Worm (Caenorhabditis elegans) whole organism, late embryonic: ENCODE data around the gene C01G10.4.

Experiments
- C08G9.2 ChIP-seq: sonication (generic microtip); optimal IDR thresholded peaks from 2 replicates; lab custom pipeline; 2016; ENCODE audit warnings: mild to moderate bottlenecking, missing genetic modification characterization, moderate library complexity, missing compliant biosample characterization
- K09A11.1 ChIP-seq: sonication (generic microtip); optimal IDR thresholded peaks from 2 replicates; lab custom pipeline; 2017; ENCODE audit warnings: antibody characterized with exemption, mild to moderate bottlenecking, missing genetic modification characterization, missing compliant biosample characterization; ENCODE audit not compliant: insufficient read depth
- ceh-14 ChIP-seq: sonication (generic microtip); optimal IDR thresholded peaks from 2 replicates; lab custom pipeline; 2016; ENCODE audit warnings: missing genotype, missing genetic modification characterization, missing compliant biosample characterization
- ceh-18 ChIP-seq: sonication (generic microtip); optimal IDR thresholded peaks from 2 replicates; lab custom pipeline; 2016; ENCODE audit warnings: missing genetic modification characterization, missing compliant biosample characterization
- ceh-19 ChIP-seq: fragments of 200-800 bp; sonication (Bioruptor generic); optimal IDR thresholded peaks from 2 replicates; lab custom pipeline; 2018; ENCODE audit warnings: mild to moderate bottlenecking, missing genetic modification characterization, missing compliant biosample characterization
- ceh-2 ChIP-seq: sonication (generic microtip); optimal IDR thresholded peaks from 2 replicates; lab custom pipeline; 2016; ENCODE audit warnings: missing genotype, missing genetic modification characterization, missing compliant biosample characterization
- ceh-22 ChIP-seq: sonication (generic microtip); optimal IDR thresholded peaks from 2 replicates; lab custom pipeline; 2017; ENCODE audit warnings: missing biosample characterization, missing genetic modification characterization
- ceh-30 ChIP-seq: fragments of 150-350 bp; optimal IDR thresholded peaks from 2 replicates; lab custom pipeline; 2014; ENCODE audit warnings: missing biosample characterization, missing genetic modification characterization
- ceh-31 ChIP-seq: sonication (generic microtip); optimal IDR thresholded peaks from 2 replicates; lab custom pipeline; 2016; ENCODE audit warnings: missing genetic modification characterization, missing compliant biosample characterization
- ceh-34 ChIP-seq: sonication (generic microtip); optimal IDR thresholded peaks from 2 replicates; lab custom pipeline; 2016; ENCODE audit warnings: mild to moderate bottlenecking, missing genetic modification characterization, missing compliant biosample characterization
- ceh-48 ChIP-seq: sonication (generic microtip); optimal IDR thresholded peaks from 2 replicates; lab custom pipeline; 2016; ENCODE audit warnings: missing genetic modification characterization, inconsistent platforms, missing compliant biosample characterization
- che-1 ChIP-seq: sonication (generic microtip); optimal IDR thresholded peaks from 2 replicates; lab custom pipeline; 2016; ENCODE audit warnings: mild to moderate bottlenecking, missing genetic modification characterization, missing compliant biosample characterization
- dve-1 ChIP-seq: sonication (generic microtip); optimal IDR thresholded peaks from 2 replicates; lab custom pipeline; 2017; ENCODE audit warnings: antibody characterized with exemption, mild to moderate bottlenecking, missing genetic modification characterization, missing compliant biosample characterization
- elt-2 ChIP-seq: sonication (generic microtip); optimal IDR thresholded peaks from 2 replicates; lab custom pipeline; 2016; ENCODE audit warnings: missing genetic modification reagents, missing genetic modification characterization, missing compliant biosample characterization
- elt-4 ChIP-seq: sonication (generic microtip); optimal IDR thresholded peaks from 2 replicates; lab custom pipeline; 2016; ENCODE audit warnings: missing genetic modification characterization, missing compliant biosample characterization
- ets-4 ChIP-seq: sonication (generic microtip); optimal IDR thresholded peaks from 2 replicates; lab custom pipeline; 2016; ENCODE audit warnings: missing genetic modification characterization, missing compliant biosample characterization
- fax-1 ChIP-seq: sonication (generic microtip); optimal IDR thresholded peaks from 2 replicates; lab custom pipeline; 2016; ENCODE audit warnings: missing genotype, missing genetic modification characterization, missing compliant biosample characterization
- fkh-10 ChIP-seq: fragments of 150-350 bp; optimal IDR thresholded peaks from 2 replicates; lab custom pipeline; 2014; ENCODE audit warnings: missing biosample characterization, missing genetic modification reagents, missing genetic modification characterization
- gmeb-2 ChIP-seq: sonication (generic microtip); optimal IDR thresholded peaks from 2 replicates; lab custom pipeline; 2016; ENCODE audit warnings: missing genetic modification characterization, inconsistent platforms, missing compliant biosample characterization
- hlh-13 ChIP-seq: fragments of 200-800 bp; sonication (Bioruptor generic); optimal IDR thresholded peaks from 2 replicates; lab custom pipeline; 2018; ENCODE audit warnings: mild to moderate bottlenecking, missing genetic modification characterization, missing compliant biosample characterization
- hlh-8 ChIP-seq: sonication (generic microtip); optimal IDR thresholded peaks from 2 replicates; lab custom pipeline; 2016; ENCODE audit warnings: missing genotype, missing genetic modification characterization, missing compliant biosample characterization
- lin-11 ChIP-seq: fragments of 200-800 bp; sonication (Bioruptor generic); optimal IDR thresholded peaks from 2 replicates; lab custom pipeline; 2018; ENCODE audit warnings: mild to moderate bottlenecking, missing genetic modification characterization, missing compliant biosample characterization
- nfya-1 ChIP-seq: sonication (generic microtip); optimal IDR thresholded peaks from 2 replicates; lab custom pipeline; 2017; ENCODE audit warnings: missing genetic modification characterization, mild to moderate bottlenecking, missing compliant biosample characterization, antibody characterized with exemption, moderate library complexity
- nhr-232 ChIP-seq: sonication (generic microtip); optimal IDR thresholded peaks from 2 replicates; lab custom pipeline; 2016; ENCODE audit warnings: missing genetic modification characterization, missing compliant biosample characterization
- pax-1 ChIP-seq: fragments of 150-350 bp; optimal IDR thresholded peaks from 2 replicates; lab custom pipeline; 2014; ENCODE audit warnings: missing biosample characterization, missing genetic modification characterization
- pha-4 ChIP-seq: fragments of 150-350 bp; optimal IDR thresholded peaks from 2 replicates; lab custom pipeline; 2018; ENCODE audit warnings: missing biosample characterization, missing genetic modification reagents, missing genetic modification characterization
- pqm-1 ChIP-seq: sonication (generic microtip); optimal IDR thresholded peaks from 2 replicates; lab custom pipeline; 2016; ENCODE audit warnings: missing genetic modification characterization, missing compliant biosample characterization
- ref-2 ChIP-seq: sonication (generic microtip); optimal IDR thresholded peaks from 2 replicates; lab custom pipeline; 2016; ENCODE audit warnings: missing genetic modification characterization, missing compliant biosample characterization
- rnt-1 ChIP-seq: sonication (generic microtip); optimal IDR thresholded peaks from 2 replicates; lab custom pipeline; 2016; ENCODE audit warnings: missing genetic modification characterization, missing compliant biosample characterization
- sdc-2 ChIP-seq: sonication (generic microtip); optimal IDR thresholded peaks from 2 replicates; lab custom pipeline; 2016; ENCODE audit warnings: missing genotype, missing genetic modification characterization, missing compliant biosample characterization
- sox-2 ChIP-seq: fragments of 200-800 bp; sonication (Bioruptor generic); IDR thresholded peaks from 2 replicates; pipeline ENCODE4 v1.3.6; 2022; ENCODE audit warnings: missing genetic modification reagents, missing genetic modification characterization, missing compliant biosample characterization
- sox-4 ChIP-seq: sonication (generic microtip); optimal IDR thresholded peaks from 2 replicates; lab custom pipeline; 2017; ENCODE audit warnings: mild to moderate bottlenecking, missing genetic modification characterization, inconsistent platforms, missing compliant biosample characterization
- syd-9 ChIP-seq: sonication (generic microtip); optimal IDR thresholded peaks from 2 replicates; lab custom pipeline; 2016; ENCODE audit warnings: mild to moderate bottlenecking, missing genetic modification characterization, moderate library complexity, missing compliant biosample characterization
- tbx-2 ChIP-seq: sonication (generic microtip); optimal IDR thresholded peaks from 2 replicates; lab custom pipeline; 2016; ENCODE audit warnings: missing genetic modification characterization, missing compliant biosample characterization
- unc-3 ChIP-seq, 2 experiments: fragments of 200-800 bp in 1 of 2; sonication (Bioruptor generic) in 1 of 2; sonication (generic microtip) in 1 of 2; conservative IDR thresholded peaks in 1 of 2; optimal IDR thresholded peaks in 1 of 2; 2 replicates each; pipeline versions ENCODE4 v1.3.6 to Lab custom; 2016 to 2022; ENCODE audit warnings: missing compliant biosample characterization in 2 of 2, missing genetic modification characterization in 2 of 2, missing genetic modification reagents in 1 of 2
- unc-42 ChIP-seq: sonication (generic microtip); optimal IDR thresholded peaks from 2 replicates; lab custom pipeline; 2016; ENCODE audit warnings: missing genotype, missing genetic modification characterization, missing compliant biosample characterization
- unc-55 ChIP-seq: sonication (generic microtip); optimal IDR thresholded peaks from 2 replicates; lab custom pipeline; 2017; ENCODE audit warnings: missing biosample characterization, missing genetic modification reagents, missing genetic modification characterization
- unc-86 ChIP-seq: sonication (generic microtip); optimal IDR thresholded peaks from 2 replicates; lab custom pipeline; 2016; ENCODE audit warnings: missing genetic modification characterization, missing compliant biosample characterization
- zip-5 ChIP-seq: sonication (generic microtip); optimal IDR thresholded peaks from 2 replicates; lab custom pipeline; 2016; ENCODE audit warnings: missing genetic modification characterization, missing compliant biosample characterization
- ztf-16 ChIP-seq: sonication (generic microtip); optimal IDR thresholded peaks from 2 replicates; lab custom pipeline; 2017; ENCODE audit warnings: missing genetic modification characterization, missing compliant biosample characterization

Gene C01G10.4

DNA sequence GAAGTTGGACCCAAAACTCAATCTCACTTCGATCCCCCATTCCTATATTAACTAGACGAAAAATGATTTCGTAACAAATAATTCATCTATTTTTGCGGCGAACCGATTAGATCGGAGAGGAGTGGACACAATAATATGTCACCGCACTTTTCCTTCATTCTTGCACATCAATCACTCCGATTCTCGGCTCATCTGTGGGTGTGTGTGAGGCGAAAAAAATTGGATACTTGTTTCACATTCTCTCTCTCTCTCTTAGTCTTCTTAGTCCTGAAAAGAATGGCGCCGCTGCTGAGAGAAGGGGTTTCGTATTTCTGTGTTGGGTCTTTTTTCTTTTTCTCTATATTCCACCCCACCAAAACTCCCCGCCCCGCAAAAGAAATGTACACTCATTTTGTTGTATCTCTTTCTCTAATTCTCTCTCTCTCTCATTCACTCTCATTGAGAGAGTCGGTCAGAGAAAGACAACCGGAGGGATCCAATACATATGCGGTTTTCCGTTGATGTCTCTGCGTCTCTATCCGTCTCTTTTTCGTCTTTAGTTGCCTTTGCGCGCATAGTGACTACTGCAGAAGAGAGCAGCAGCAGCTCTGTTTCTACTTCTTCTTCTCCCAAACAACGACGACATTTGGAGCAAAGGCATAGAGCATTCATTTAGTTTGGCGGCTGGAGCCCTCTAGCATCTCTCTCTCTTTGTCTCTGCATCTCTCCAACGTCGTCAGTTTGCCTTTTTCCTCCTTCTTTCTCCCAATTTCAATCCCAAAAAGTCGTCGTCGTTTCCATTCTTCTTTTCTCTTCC, 18.3 kb upstream of the C01G10.4 start, which contains the start of gene unc-76 (continued):
- TF ChIP-seq pqm-1 (tag; lab: Kevin White, UChicago) = no peak
- peak; percentile 28; the same call in 1 of the 2 replicates for TF ChIP-seq sox-2 (GFP tag; lab: Robert Waterston, UW)
- peak; percentile 92 for TF ChIP-seq ceh-31 (tag; lab: Kevin White, UChicago)
- TF ChIP-seq K09A11.1 (tag; lab: Kevin White, UChicago) = peak; percentile 3
- TF ChIP-seq hlh-8 (tag; lab: Kevin White, UChicago) = peak; percentile 67
- TF ChIP-seq ceh-18 = peak; percentile 95
- TF ChIP-seq sdc-2 = no peak
- TF ChIP-seq C08G9.2 (tag; lab: Kevin White, UChicago) = peak; percentile 49
- TF ChIP-seq gmeb-2 (tag; lab: Kevin White, UChicago) = no peak
- TF ChIP-seq lin-11 (tag; lab: Kevin White, UChicago) = no peak
- TF ChIP-seq ceh-30 (tag; lab: Kevin White, UChicago) = no peak

ce11 chrV:15072738-15073137, 16.8 kb upstream of the C01G10.4 start:
- TF ChIP-seq hlh-13 = no peak
- TF ChIP-seq ceh-30 (tag; lab: Kevin White, UChicago) = no peak
- no peak for TF ChIP-seq ceh-2 (tag; lab: Kevin White, UChicago)
- TF ChIP-seq tbx-2 (tag; lab: Kevin White, UChicago) = no peak
- no peak for TF ChIP-seq ztf-16 (tag; lab: Kevin White, UChicago)
- peak; percentile 13 for TF ChIP-seq ceh-31 (tag; lab: Kevin White, UChicago)
- TF ChIP-seq ceh-48 (tag; lab: Kevin White, UChicago) = peak; percentile 39
- TF ChIP-seq unc-42 (tag; lab: Kevin White, UChicago) = peak; percentile 91

DNA sequence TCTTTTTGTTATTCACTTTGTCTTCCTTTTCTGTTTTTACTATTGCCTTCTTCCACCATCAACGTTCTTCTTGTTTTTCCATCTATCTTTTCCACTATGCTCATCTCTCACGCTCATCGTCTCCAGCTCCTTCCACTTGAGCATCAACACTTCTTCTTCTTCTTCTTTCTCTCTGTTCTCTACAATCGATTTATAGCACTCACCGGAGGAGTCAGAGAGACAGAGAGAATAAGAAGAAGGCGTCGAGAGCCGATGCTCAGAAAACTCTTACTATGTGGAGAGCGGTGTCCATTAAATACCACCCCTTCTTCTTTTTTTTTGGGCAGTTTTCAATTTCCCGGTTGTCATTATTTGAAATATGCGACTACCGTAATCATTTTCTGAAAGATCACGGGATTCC, 14.6 kb upstream of the C01G10.4 start:
- TF ChIP-seq ceh-19 (GFP tag; lab: Kevin White, UChicago) (no peak), nfya-1 (tag; lab: Kevin White, UChicago) (no peak), syd-9 (tag; lab: Kevin White, UChicago) (no peak), ceh-48 (tag; lab: Kevin White, UChicago) (peak; percentile 58), ceh-31 (tag; lab: Kevin White, UChicago) (peak; percentile 47), unc-42 (tag; lab: Kevin White, UChicago) (peak; percentile 29), unc-55 (no peak)

ce11 chrV:15078560-15078959, 11.0 kb upstream of the C01G10.4 start:
- TF ChIP-seq pha-4 (tag; lab: Kevin White, UChicago) (no peak), pqm-1 (tag; lab: Kevin White, UChicago) (no peak), ceh-14 (tag; lab: Kevin White, UChicago) (no peak), ceh-31 (tag; lab: Kevin White, UChicago) (no peak), nhr-232 (tag; lab: Kevin White, UChicago) (no peak), elt-2 (tag; lab: Kevin White, UChicago) (no peak), dve-1 (tag; lab: Kevin White, UChicago) (no peak), fkh-10 (no peak)

- TF ChIP-seq sox-4 (tag; lab: Kevin White, UChicago) = no peak
- peak; percentile 70 for TF ChIP-seq ref-2
- no peak for TF ChIP-seq pha-4 (tag; lab: Kevin White, UChicago)
- TF ChIP-seq unc-3 (GFP tag; conservative IDR thresholded peaks at IDR 0.05; lab: Robert Waterston, UW) = no peak
- TF ChIP-seq unc-3 (tag; optimal IDR thresholded peaks at IDR 0.05; lab: Kevin White, UChicago) = no peak
- TF ChIP-seq nhr-232 (tag; lab: Kevin White, UChicago) = no peak
- TF ChIP-seq ceh-34 = peak; percentile 9
- no peak for TF ChIP-seq fkh-10
- TF ChIP-seq ceh-19 (GFP tag; lab: Kevin White, UChicago) = no peak
- TF ChIP-seq unc-42 (tag; lab: Kevin White, UChicago) = peak; percentile 27
- no peak for TF ChIP-seq pax-1 (tag; lab: Kevin White, UChicago)
- TF ChIP-seq nfya-1 (tag; lab: Kevin White, UChicago) = no peak
- TF ChIP-seq pqm-1 (tag; lab: Kevin White, UChicago) = no peak
- peak; percentile 46 for TF ChIP-seq ceh-14 (tag; lab: Kevin White, UChicago)
- TF ChIP-seq unc-86 (tag; lab: Kevin White, UChicago) = no peak
- TF ChIP-seq rnt-1 (tag; lab: Kevin White, UChicago) = peak; percentile 43
- TF ChIP-seq zip-5 (tag; lab: Kevin White, UChicago) = peak; percentile 78
- peak; percentile 91 for TF ChIP-seq ets-4
- TF ChIP-seq fax-1 = peak; percentile 48
- no peak for TF ChIP-seq ceh-18
- no peak for TF ChIP-seq ceh-22 (tag; lab: Kevin White, UChicago)
- TF ChIP-seq tbx-2 (tag; lab: Kevin White, UChicago) = peak; percentile 87
- TF ChIP-seq che-1 (tag; lab: Kevin White, UChicago) = no peak
- TF ChIP-seq elt-4 (tag; lab: Kevin White, UChicago) = no peak
- TF ChIP-seq elt-2 (tag; lab: Kevin White, UChicago) = peak; percentile 81
Observed at ce11 chrV:15082291-15082690, 7.2 kb upstream of the C01G10.4 start, which contains the start of the genes C01G10.10 and C01G10.9. TSS of gene C01G10.10 (minus strand) at chrV:15082441. TSS of gene C01G10.9 (plus strand) at chrV:15082530.
